Fruit fly (Drosophila melanogaster): Measurements from ENCODE around the gene P5cr.

The P5cr gene

dm6 chr3R:18995556-18996272 is 33.0 kb upstream of the P5cr start (continued):
- no peak for TF ChIP-seq pzg (GFP tag; optimal IDR thresholded peaks at IDR 0.05)
- peak; percentile 24 for TF ChIP-seq CG8281 (tag; optimal IDR thresholded peaks at IDR 0.05)
- TF ChIP-seq Sry-β (GFP tag; optimal IDR thresholded peaks at IDR 0.05), result peak; percentile 12
- peak; percentile 78 for TF ChIP-seq HLH3B (GFP tag; IDR thresholded peaks at IDR 0.05)
- no peak for TF ChIP-seq Dfd (GFP tag; optimal IDR thresholded peaks at IDR 0.05)
- TF ChIP-seq eve (GFP tag; optimal IDR thresholded peaks at IDR 0.05), result peak in 1 of 2 experiments; percentile 91
- peak; percentile 20 for TF ChIP-seq Deaf1 (tag; optimal IDR thresholded peaks at IDR 0.05)
- peak; percentile 78 for TF ChIP-seq CG3407 (GFP tag; optimal IDR thresholded peaks at IDR 0.05)
- TF ChIP-seq ci (GFP tag; IDR thresholded peaks at IDR 0.05), result peak; percentile 90
- TF ChIP-seq CG15696 (tag; optimal IDR thresholded peaks at IDR 0.05), result peak; percentile 40
- TF ChIP-seq nau (GFP tag; optimal IDR thresholded peaks at IDR 0.05), result peak; percentile 97
- peak; percentile 10; the same call in 1 of the 2 replicates for TF ChIP-seq CG9215 (GFP tag; IDR thresholded peaks at IDR 0.05)
- no peak for TF ChIP-seq BEAF-32 (GFP tag; optimal IDR thresholded peaks at IDR 0.05)

- TF ChIP-seq CG10431 (GFP tag; optimal IDR thresholded peaks at IDR 0.05), result peak; percentile 93
- TF ChIP-seq BtbVII (GFP tag; optimal IDR thresholded peaks at IDR 0.05), result peak; percentile 48
- TF ChIP-seq CG15011 (GFP tag; optimal IDR thresholded peaks at IDR 0.05), result peak; percentile 53
- TF ChIP-seq bbx (GFP tag; IDR thresholded peaks at IDR 0.05; ENCODE audit: partially characterized antibody), result no peak
- peak; percentile 84 for TF ChIP-seq CG1603 (tag; optimal IDR thresholded peaks at IDR 0.05)
- peak; percentile 56 for TF ChIP-seq CG12744 (GFP tag; optimal IDR thresholded peaks at IDR 0.05)
- no peak for TF ChIP-seq CG13624 (GFP tag; optimal IDR thresholded peaks at IDR 0.05)
- TF ChIP-seq Neu2 (GFP tag; optimal IDR thresholded peaks at IDR 0.05; ENCODE audit: borderline replicate concordance), result no peak
- TF ChIP-seq sim (GFP tag; IDR thresholded peaks at IDR 0.05), result peak; percentile 77
- TF ChIP-seq CG13894 (tag; optimal IDR thresholded peaks at IDR 0.05), result no peak
- peak; percentile 80 for TF ChIP-seq CG3838 (GFP tag; optimal IDR thresholded peaks at IDR 0.05)
- peak; percentile 54; the same call in 1 of the 2 replicates for TF ChIP-seq CG14014 (GFP tag; IDR thresholded peaks at IDR 0.05)
- peak; percentile 26 for TF ChIP-seq CG17829 (tag; optimal IDR thresholded peaks at IDR 0.05)
- no peak for TF ChIP-seq Opbp (GFP tag; IDR thresholded peaks at IDR 0.05; ENCODE audit: partially characterized antibody)
- TF ChIP-seq Oaz (GFP tag; IDR thresholded peaks at IDR 0.05), result no peak
- TF ChIP-seq Fer3 (tag; optimal IDR thresholded peaks at IDR 0.05), result no peak
- TF ChIP-seq CG42726 (GFP tag; IDR thresholded peaks at IDR 0.05; ENCODE audit: partially characterized antibody), result no peak
- peak; percentile 54; the same call in 2 of the 3 replicates for TF ChIP-seq ken (GFP tag; IDR thresholded peaks at IDR 0.05)
- TF ChIP-seq CG17361 (GFP tag; IDR thresholded peaks at IDR 0.05), result peak; percentile 48; the same call in 2 of the 3 replicates
- TF ChIP-seq kni (GFP tag; optimal IDR thresholded peaks at IDR 0.05), result peak; percentile 87
- TF ChIP-seq Ravus (GFP tag; IDR thresholded peaks at IDR 0.05), result no peak
- TF ChIP-seq Deaf1 (tag; optimal IDR thresholded peaks at IDR 0.05), result peak; percentile 0
- peak; percentile 52 for TF ChIP-seq trem (tag; optimal IDR thresholded peaks at IDR 0.05)
- no peak for TF ChIP-seq CG6791 (GFP tag; IDR thresholded peaks at IDR 0.05; ENCODE audit: partially characterized antibody)
- TF ChIP-seq Bgb (GFP tag; IDR thresholded peaks at IDR 0.05; ENCODE audit: partially characterized antibody), result no peak
- peak; percentile 72 for TF ChIP-seq HmgZ (tag; optimal IDR thresholded peaks at IDR 0.05)
- TF ChIP-seq CG6175 (GFP tag; IDR thresholded peaks at IDR 0.05), result no peak
- no peak for TF ChIP-seq CG3995 (GFP tag; optimal IDR thresholded peaks at IDR 0.05)
- TF ChIP-seq CG11504 (tag; optimal IDR thresholded peaks at IDR 0.05), result peak; percentile 49
- no peak for TF ChIP-seq CG7928 (GFP tag; optimal IDR thresholded peaks at IDR 0.05)
- TF ChIP-seq CG13287 (GFP tag; IDR thresholded peaks at IDR 0.05; ENCODE audit: partially characterized antibody), result no peak
- TF ChIP-seq MBD-R2 (GFP tag; IDR thresholded peaks at IDR 0.05), result no peak
- TF ChIP-seq Kr (GFP tag; optimal IDR thresholded peaks at IDR 0.05), result peak; percentile 95
These were observed 31.1 kb upstream of the P5cr start for dm6 chr3R:18997388-18998287.
